Worm (Caenorhabditis elegans) whole organism, early embryonic: ENCODE results near the gene slfl-5.

Experiments used
- F13C5.2 ChIP-seq: sonication (generic microtip); optimal IDR thresholded peaks from 2 replicates; lab custom pipeline; 2017; ENCODE audit warnings: mild to moderate bottlenecking, missing genetic modification characterization, inconsistent platforms, missing compliant biosample characterization
- ama-1 ChIP-seq: fragments of 150-350 bp; optimal IDR thresholded peaks from 2 replicates; lab custom pipeline; 2014
- ets-7 ChIP-seq: sonication (generic microtip); optimal IDR thresholded peaks from 2 replicates; lab custom pipeline; 2016; ENCODE audit warnings: missing genotype, missing genetic modification characterization, missing compliant biosample characterization
- flt-1 ChIP-seq: fragments of 200-800 bp; sonication (Bioruptor generic); IDR thresholded peaks from 2 replicates; pipeline ENCODE4 v1.3.6; 2022; ENCODE audit warnings: missing genetic modification characterization, missing compliant biosample characterization
- hmbx-1 ChIP-seq: sonication (generic microtip); optimal IDR thresholded peaks from 2 replicates; lab custom pipeline; 2016; ENCODE audit warnings: mild to moderate bottlenecking, missing genetic modification characterization, missing compliant biosample characterization

- TF ChIP-seq hmbx-1 (no peak), ama-1 (lab: Kevin White, UChicago) (no peak), flt-1 (no peak), ets-7 (tag; lab: Kevin White, UChicago) (no peak), F13C5.2 (no peak)
Observed at ce11 chrV:12235502-12235901, 9.3 kb downstream of the slfl-5 start.
